Worm (Caenorhabditis elegans): ENCODE measurements around the gene dur-1.

ce11 chrIV:9878893-9879379, 49.1 kb downstream of the dur-1 start, which contains the start of gene nhr-4:
- TF ChIP-seq dao-5 (tag; optimal IDR thresholded peaks at IDR 0.05) (no peak), W03F9.2 (tag; optimal IDR thresholded peaks at IDR 0.05) (no peak), him-1 (tag; optimal IDR thresholded peaks at IDR 0.05) (no peak)
